Fruit fly (Drosophila melanogaster): ENCODE results near the gene CG15461.
A peak's percentile ranks its signal among the peaks of the same experiment; 100 is the strongest.

CG15461 gene

dm6 chrX:20503504-20503829 is 17.5 kb downstream of the CG15461 start:
- TF ChIP-seq Hr96 (GFP tag; optimal IDR thresholded peaks at IDR 0.05): no peak
- no peak for TF ChIP-seq CG14711 (tag; optimal IDR thresholded peaks at IDR 0.05)
- TF ChIP-seq Crg-1 (GFP tag; optimal IDR thresholded peaks at IDR 0.05): no peak
- no peak for TF ChIP-seq pad (GFP tag; optimal IDR thresholded peaks at IDR 0.05)
- no peak for TF ChIP-seq CG7101 (tag; optimal IDR thresholded peaks at IDR 0.05)
- no peak for TF ChIP-seq CG12768 (GFP tag; optimal IDR thresholded peaks at IDR 0.05)
- no peak for TF ChIP-seq CG7045 (GFP tag; optimal IDR thresholded peaks at IDR 0.05)
- TF ChIP-seq kay (GFP tag; ENCODE audit: borderline replicate concordance): no peak
- TF ChIP-seq bab1 (GFP tag; optimal IDR thresholded peaks at IDR 0.05): no peak
- no peak for TF ChIP-seq cnc (optimal IDR thresholded peaks at IDR 0.05)
- TF ChIP-seq toe (GFP tag; optimal IDR thresholded peaks at IDR 0.05): no peak
- no peak for TF ChIP-seq CG1620 (GFP tag; optimal IDR thresholded peaks at IDR 0.05)
- TF ChIP-seq CG11617 (GFP tag; optimal IDR thresholded peaks at IDR 0.05): no peak
- TF ChIP-seq ovo (GFP tag; optimal IDR thresholded peaks at IDR 0.05): no peak
- no peak for TF ChIP-seq CG5204 (GFP tag; optimal IDR thresholded peaks at IDR 0.05)
- TF ChIP-seq Mnt (GFP tag; optimal IDR thresholded peaks at IDR 0.05): no peak
- TF ChIP-seq Clk (GFP tag; optimal IDR thresholded peaks at IDR 0.05): no peak
- TF ChIP-seq CG33017 (tag; optimal IDR thresholded peaks at IDR 0.05): no peak

DNA sequence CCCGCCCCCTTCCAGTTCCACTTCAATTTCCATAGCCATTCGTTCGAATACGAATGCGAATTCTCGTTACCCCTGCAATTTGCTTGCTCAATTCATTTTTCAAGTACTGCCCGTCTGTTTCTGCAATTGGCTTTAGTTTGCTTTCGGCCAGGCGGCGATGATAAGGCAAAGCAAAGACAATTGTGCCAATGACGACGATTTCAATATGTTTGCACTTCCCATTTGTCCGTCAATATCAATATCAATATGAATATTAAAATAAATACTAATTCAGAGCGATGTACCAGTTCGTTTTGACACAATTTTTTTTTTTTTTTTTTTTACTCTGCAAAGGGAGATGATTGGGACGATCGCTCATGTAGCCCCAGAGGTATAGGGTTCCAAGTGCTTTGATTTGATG is 19.9 kb downstream of the CG15461 start:
- TF ChIP-seq pad (GFP tag; optimal IDR thresholded peaks at IDR 0.05): peak; percentile 46
- TF ChIP-seq CG5204 (GFP tag; optimal IDR thresholded peaks at IDR 0.05): no peak
- TF ChIP-seq CG7045 (GFP tag; optimal IDR thresholded peaks at IDR 0.05): peak; percentile 14
- peak; percentile 43 for TF ChIP-seq cic (GFP tag; optimal IDR thresholded peaks at IDR 0.05)
- TF ChIP-seq CG1620 (GFP tag; optimal IDR thresholded peaks at IDR 0.05): peak; percentile 76
- peak; percentile 51 for TF ChIP-seq CG14711 (tag; optimal IDR thresholded peaks at IDR 0.05)
- TF ChIP-seq CG33017 (tag; optimal IDR thresholded peaks at IDR 0.05): no peak
- TF ChIP-seq Hr96 (GFP tag; optimal IDR thresholded peaks at IDR 0.05): peak; percentile 23
- no peak for TF ChIP-seq cnc (optimal IDR thresholded peaks at IDR 0.05)
- no peak for TF ChIP-seq Clk (GFP tag; optimal IDR thresholded peaks at IDR 0.05)
- peak; percentile 2 for TF ChIP-seq CG12768 (GFP tag; optimal IDR thresholded peaks at IDR 0.05)
- TF ChIP-seq CG7101 (tag; optimal IDR thresholded peaks at IDR 0.05): peak; percentile 80
- peak; percentile 55 for TF ChIP-seq CG11617 (GFP tag; optimal IDR thresholded peaks at IDR 0.05)
- peak; percentile 50 for TF ChIP-seq kay (GFP tag; ENCODE audit: borderline replicate concordance)
- TF ChIP-seq tj (GFP tag; optimal IDR thresholded peaks at IDR 0.05): peak; percentile 71
- peak; percentile 83 for TF ChIP-seq Crg-1 (GFP tag; optimal IDR thresholded peaks at IDR 0.05)
- TF ChIP-seq bab1 (GFP tag; optimal IDR thresholded peaks at IDR 0.05): no peak
- peak; percentile 43 for TF ChIP-seq Mnt (GFP tag; optimal IDR thresholded peaks at IDR 0.05)
- peak; percentile 88 for TF ChIP-seq ovo (GFP tag; optimal IDR thresholded peaks at IDR 0.05)
- TF ChIP-seq toe (GFP tag; optimal IDR thresholded peaks at IDR 0.05): no peak

dm6 chrX:20507785-20508184 is 21.8 kb downstream of the CG15461 start:
- TF ChIP-seq toe (GFP tag; optimal IDR thresholded peaks at IDR 0.05) (no peak), pad (GFP tag; optimal IDR thresholded peaks at IDR 0.05) (no peak), Mnt (GFP tag; optimal IDR thresholded peaks at IDR 0.05) (no peak), cic (GFP tag; optimal IDR thresholded peaks at IDR 0.05) (no peak), Hr96 (GFP tag; optimal IDR thresholded peaks at IDR 0.05) (no peak), CG11617 (GFP tag; optimal IDR thresholded peaks at IDR 0.05) (no peak), CG14711 (tag; optimal IDR thresholded peaks at IDR 0.05) (no peak), CG33017 (tag; optimal IDR thresholded peaks at IDR 0.05) (no peak), CG7101 (tag; optimal IDR thresholded peaks at IDR 0.05) (no peak), cnc (optimal IDR thresholded peaks at IDR 0.05) (no peak), CG12768 (GFP tag; optimal IDR thresholded peaks at IDR 0.05) (no peak)

- TF ChIP-seq Mnt (GFP tag; optimal IDR thresholded peaks at IDR 0.05) (no peak), CG1620 (GFP tag; optimal IDR thresholded peaks at IDR 0.05) (no peak), kay (GFP tag; ENCODE audit: borderline replicate concordance) (no peak), tj (GFP tag; optimal IDR thresholded peaks at IDR 0.05) (peak; percentile 49)
Measured at dm6 chrX:20509535-20510424, 23.8 kb downstream of the CG15461 start.

dm6 chrX:20510540-20510939 is 24.6 kb downstream of the CG15461 start, which contains the start of gene RhoGAP19D:
Gene RhoGAP19D (minus strand): TSS chrX:20510694.
- TF ChIP-seq CG5204 (GFP tag; optimal IDR thresholded peaks at IDR 0.05): no peak
- peak; percentile 29 for TF ChIP-seq cic (GFP tag; optimal IDR thresholded peaks at IDR 0.05)
- TF ChIP-seq cnc (optimal IDR thresholded peaks at IDR 0.05): no peak
- TF ChIP-seq Mnt (GFP tag; optimal IDR thresholded peaks at IDR 0.05): peak; percentile 75
- no peak for TF ChIP-seq Clk (GFP tag; optimal IDR thresholded peaks at IDR 0.05)
- peak; percentile 46 for TF ChIP-seq CG14711 (tag; optimal IDR thresholded peaks at IDR 0.05)
- TF ChIP-seq toe (GFP tag; optimal IDR thresholded peaks at IDR 0.05): peak; percentile 61
- peak; percentile 73 for TF ChIP-seq ovo (GFP tag; optimal IDR thresholded peaks at IDR 0.05)
- TF ChIP-seq bab1 (GFP tag; optimal IDR thresholded peaks at IDR 0.05): peak; percentile 72
- no peak for TF ChIP-seq CG11617 (GFP tag; optimal IDR thresholded peaks at IDR 0.05)
- no peak for TF ChIP-seq tj (GFP tag; optimal IDR thresholded peaks at IDR 0.05)
- peak; percentile 67 for TF ChIP-seq CG7101 (tag; optimal IDR thresholded peaks at IDR 0.05)
- peak; percentile 90 for TF ChIP-seq CG1620 (GFP tag; optimal IDR thresholded peaks at IDR 0.05)
- no peak for TF ChIP-seq kay (GFP tag; ENCODE audit: borderline replicate concordance)
- TF ChIP-seq pad (GFP tag; optimal IDR thresholded peaks at IDR 0.05): peak; percentile 62
- peak; percentile 84 for TF ChIP-seq Crg-1 (GFP tag; optimal IDR thresholded peaks at IDR 0.05)
- TF ChIP-seq CG7045 (GFP tag; optimal IDR thresholded peaks at IDR 0.05): peak; percentile 13
- no peak for TF ChIP-seq CG33017 (tag; optimal IDR thresholded peaks at IDR 0.05)
- TF ChIP-seq Hr96 (GFP tag; optimal IDR thresholded peaks at IDR 0.05): peak; percentile 73
- peak; percentile 8 for TF ChIP-seq CG12768 (GFP tag; optimal IDR thresholded peaks at IDR 0.05)

Measured in whole organism, adult.